Fruit fly (Drosophila melanogaster) whole organism, embryonic: ENCODE results near the gene Exn.

Source experiments
- Atf6 ChIP-seq: fragments of 200-800 bp; sonication (Bioruptor generic); IDR thresholded peaks from 2 replicates; pipeline ENCODE4 v1.3.6; 2022; ENCODE audit warnings: missing biosample characterization, missing genetic modification characterization
- Bdp1 ChIP-seq: fragments of 200-800 bp; sonication (Bioruptor generic); optimal IDR thresholded peaks from 3 replicates; lab custom pipeline; 2016; ENCODE audit warnings: missing biosample characterization, missing genetic modification characterization
- Blimp-1 ChIP-seq: fragments of 200-800 bp; sonication (Bioruptor generic); optimal IDR thresholded peaks from 3 replicates; lab custom pipeline; 2018; ENCODE audit warnings: missing biosample characterization, missing genetic modification characterization, mild to moderate bottlenecking, moderate library complexity, missing genetic modification reagents
- CG10979 ChIP-seq: fragments of 200-800 bp; sonication (Bioruptor generic); optimal IDR thresholded peaks from 2 replicates; lab custom pipeline; 2018; ENCODE audit warnings: missing biosample characterization, mild to moderate bottlenecking, missing genetic modification characterization, moderate library complexity
- CG11085 ChIP-seq: fragments of 200-800 bp; sonication (Bioruptor generic); IDR thresholded peaks from 2 replicates; pipeline ENCODE4 v1.3.6; 2022; ENCODE audit warnings: missing biosample characterization, missing genetic modification characterization
- CG11504 ChIP-seq: fragments of 200-800 bp; sonication (Bioruptor generic); optimal IDR thresholded peaks from 3 replicates; lab custom pipeline; 2019; ENCODE audit warnings: missing biosample characterization, mild to moderate bottlenecking, missing genetic modification characterization, moderate library complexity
- CG12219 ChIP-seq: fragments of 200-800 bp; sonication (Bioruptor generic); optimal IDR thresholded peaks from 3 replicates; lab custom pipeline; 2018; ENCODE audit warnings: missing biosample characterization, mild to moderate bottlenecking, missing genetic modification characterization
- CG12236 ChIP-seq: fragments of 200-800 bp; sonication (Bioruptor generic); optimal IDR thresholded peaks from 2 replicates; lab custom pipeline; 2016; ENCODE audit warnings: missing biosample characterization, missing genetic modification characterization
- CG13287 ChIP-seq: fragments of 200-800 bp; sonication (Bioruptor generic); IDR thresholded peaks from 2 replicates; pipeline ENCODE4 v1.3.6; 2022; ENCODE audit warnings: missing biosample characterization, missing genetic modification characterization; ENCODE audit not compliant: partially characterized antibody
- CG14710 ChIP-seq: fragments of 200-800 bp; sonication (Bioruptor generic); optimal IDR thresholded peaks from 3 replicates; lab custom pipeline; 2019; ENCODE audit warnings: missing biosample characterization, mild to moderate bottlenecking, missing genetic modification characterization, moderate library complexity
- CG16779 ChIP-seq: fragments of 200-800 bp; sonication (Bioruptor generic); IDR thresholded peaks from 2 replicates; pipeline ENCODE4 v1.3.6; 2022; ENCODE audit warnings: missing biosample characterization, missing genetic modification characterization
- CG17361 ChIP-seq: fragments of 200-800 bp; sonication (Bioruptor generic); IDR thresholded peaks from 3 replicates; pipeline ENCODE4 v1.3.6; 2022; ENCODE audit warnings: missing biosample characterization, missing genetic modification characterization
- CG32767 ChIP-seq: fragments of 200-800 bp; sonication (Bioruptor generic); IDR thresholded peaks from 2 replicates; pipeline ENCODE4 v1.3.6; 2022; ENCODE audit warnings: missing biosample characterization, missing genetic modification characterization
- CG34422 ChIP-seq: fragments of 200-800 bp; sonication (Bioruptor generic); IDR thresholded peaks from 3 replicates; pipeline ENCODE4 v1.3.6; 2022; ENCODE audit warnings: missing biosample characterization, missing genetic modification characterization
- CG42726 ChIP-seq: fragments of 200-800 bp; sonication (Bioruptor generic); IDR thresholded peaks from 2 replicates; pipeline ENCODE4 v1.3.6; 2022; ENCODE audit warnings: missing biosample characterization, missing genetic modification characterization; ENCODE audit not compliant: partially characterized antibody
- CG8290 ChIP-seq, 3 experiments: fragments of 200-800 bp; sonication (Bioruptor generic); optimal IDR thresholded peaks; 2 replicates each; lab custom pipeline; 2016 to 2019; ENCODE audit warnings: missing biosample characterization in 3 of 3, missing genetic modification characterization in 3 of 3, mild to moderate bottlenecking in 2 of 3, moderate library complexity in 1 of 3
- CG8359 ChIP-seq: fragments of 200-800 bp; sonication (Bioruptor generic); optimal IDR thresholded peaks from 2 replicates; lab custom pipeline; 2017; ENCODE audit warnings: missing biosample characterization, mild to moderate bottlenecking, missing genetic modification characterization, borderline replicate concordance
- CG9797 ChIP-seq: fragments of 200-800 bp; sonication (Bioruptor generic); optimal IDR thresholded peaks from 3 replicates; lab custom pipeline; 2018; ENCODE audit warnings: missing biosample characterization, mild to moderate bottlenecking, missing genetic modification characterization
- Deaf1 ChIP-seq: fragments of 200-800 bp; optimal IDR thresholded peaks from 3 replicates; lab custom pipeline; 2019; ENCODE audit warnings: missing biosample characterization, mild to moderate bottlenecking, missing genetic modification characterization, moderate library complexity
- Dip2 ChIP-seq: fragments of 200-800 bp; sonication (Bioruptor generic); IDR thresholded peaks from 2 replicates; pipeline ENCODE4 v1.3.6; 2022; ENCODE audit warnings: missing biosample characterization, missing genetic modification characterization
- Hand ChIP-seq: fragments of 200-800 bp; sonication (Bioruptor generic); optimal IDR thresholded peaks from 2 replicates; lab custom pipeline; 2017; ENCODE audit warnings: mild to moderate bottlenecking, missing biosample characterization, missing genetic modification reagents, missing genetic modification characterization
- Med ChIP-seq: fragments of 200-800 bp; sonication (Bioruptor generic); peaks from one replicate; lab custom pipeline; 2016; ENCODE audit warnings: missing biosample characterization, missing genetic modification characterization, mild to moderate bottlenecking, inconsistent platforms, moderate library complexity
- Nf-YA ChIP-seq: fragments of 200-800 bp; sonication (Bioruptor generic); IDR thresholded peaks from 2 replicates; pipeline ENCODE4 v1.3.6; 2022; ENCODE audit warnings: missing biosample characterization, missing genetic modification characterization
- Opbp ChIP-seq: fragments of 200-800 bp; sonication (Bioruptor generic); IDR thresholded peaks from 3 replicates; pipeline ENCODE4 v1.3.6; 2022; ENCODE audit warnings: missing biosample characterization, missing genetic modification characterization; ENCODE audit not compliant: partially characterized antibody
- Sox100B ChIP-seq: fragments of 200-800 bp; sonication (Bioruptor generic); optimal IDR thresholded peaks from 3 replicates; lab custom pipeline; 2018; ENCODE audit warnings: missing biosample characterization, mild to moderate bottlenecking, missing genetic modification characterization
- ase ChIP-seq: fragments of 200-800 bp; sonication (Bioruptor generic); IDR thresholded peaks from 3 replicates; pipeline ENCODE4 v1.3.6; 2022; ENCODE audit warnings: missing biosample characterization, missing genetic modification characterization
- bsh ChIP-seq, 2 experiments: fragments of 200-800 bp; sonication (Bioruptor generic); optimal IDR thresholded peaks; 2 replicates each; lab custom pipeline; 2017 to 2018; ENCODE audit warnings: mild to moderate bottlenecking in 2 of 2, missing biosample characterization in 2 of 2, missing genetic modification characterization in 2 of 2, moderate library complexity in 1 of 2
- chm ChIP-seq: fragments of 200-800 bp; sonication (Bioruptor generic); IDR thresholded peaks from 2 replicates; pipeline ENCODE4 v1.3.6; 2022; ENCODE audit warnings: missing biosample characterization, missing genetic modification characterization
- dmrt11E ChIP-seq: fragments of 200-800 bp; sonication (Bioruptor generic); optimal IDR thresholded peaks from 3 replicates; lab custom pipeline; 2018; ENCODE audit warnings: missing biosample characterization, mild to moderate bottlenecking, missing genetic modification characterization, moderate library complexity
- eve ChIP-seq, 2 experiments: fragments of >200 bp; optimal IDR thresholded peaks; 2 replicates each; lab custom pipeline; 2017; ENCODE audit warnings: missing biosample characterization in 2 of 2, missing genetic modification characterization in 2 of 2
- ewg ChIP-seq: fragments of 200-800 bp; sonication (Bioruptor generic); optimal IDR thresholded peaks from 3 replicates; lab custom pipeline; 2017; ENCODE audit warnings: mild to moderate bottlenecking, missing biosample characterization, missing genetic modification reagents, missing genetic modification characterization
- fd3F ChIP-seq: fragments of 200-800 bp; sonication (Bioruptor generic); optimal IDR thresholded peaks from 2 replicates; lab custom pipeline; 2018; ENCODE audit warnings: missing biosample characterization, mild to moderate bottlenecking, missing genetic modification characterization, moderate library complexity
- hkb ChIP-seq, 2 experiments: fragments of 200-800 bp in 1 of 2; fragments of >200 bp in 1 of 2; sonication (Bioruptor generic) in 1 of 2; IDR thresholded peaks in 1 of 2; optimal IDR thresholded peaks in 1 of 2; 2 replicates each; pipeline versions ENCODE4 v1.3.6 to Lab custom; 2017 to 2022; ENCODE audit warnings: missing biosample characterization in 1 of 2, missing genetic modification characterization in 1 of 2
- knrl ChIP-seq: fragments of 200-800 bp; sonication (Bioruptor generic); IDR thresholded peaks from 3 replicates; pipeline ENCODE4 v1.3.6; 2022; ENCODE audit warnings: missing biosample characterization, missing genetic modification characterization; ENCODE audit not compliant: partially characterized antibody
- lilli ChIP-seq: fragments of 200-800 bp; sonication (Bioruptor generic); optimal IDR thresholded peaks from 3 replicates; lab custom pipeline; 2016; ENCODE audit warnings: missing biosample characterization, missing genetic modification characterization
- lola ChIP-seq, 3 experiments: fragments of >200 bp in 2 of 3; fragments of 200-800 bp in 1 of 3; sonication (Bioruptor generic) in 1 of 3; optimal IDR thresholded peaks; 2 replicates each; lab custom pipeline; 2017 to 2019; ENCODE audit warnings: missing biosample characterization in 3 of 3, missing genetic modification characterization in 3 of 3, mild to moderate bottlenecking in 1 of 3, moderate library complexity in 1 of 3
- lov ChIP-seq, 2 experiments: fragments of 200-800 bp in 1 of 2; fragments of >200 bp in 1 of 2; sonication (Bioruptor generic) in 1 of 2; IDR thresholded peaks in 1 of 2; optimal IDR thresholded peaks in 1 of 2; 2 replicates in 1 of 2; 3 replicates in 1 of 2; pipeline versions ENCODE4 v1.3.6 to Lab custom; 2017 to 2022; ENCODE audit warnings: missing biosample characterization in 1 of 2, missing genetic modification characterization in 1 of 2
- nom ChIP-seq: fragments of 200-800 bp; sonication (Bioruptor generic); optimal IDR thresholded peaks from 2 replicates; lab custom pipeline; 2017; ENCODE audit warnings: missing biosample characterization, missing genetic modification characterization, mild to moderate bottlenecking, moderate library complexity, missing genetic modification reagents
- oc ChIP-seq: fragments of 200-800 bp; sonication (Bioruptor generic); optimal IDR thresholded peaks from 2 replicates; lab custom pipeline; 2018; ENCODE audit warnings: missing biosample characterization, mild to moderate bottlenecking, missing genetic modification characterization, moderate library complexity
- slbo ChIP-seq: fragments of 200-800 bp; sonication (Bioruptor generic); IDR thresholded peaks from 2 replicates; pipeline ENCODE4 v1.3.6; 2022; ENCODE audit warnings: missing biosample characterization, missing genetic modification characterization
- sr ChIP-seq: fragments of 200-800 bp; sonication (Bioruptor generic); IDR thresholded peaks from 3 replicates; pipeline ENCODE4 v1.3.6; 2022; ENCODE audit warnings: missing biosample characterization, missing genetic modification characterization
- stc ChIP-seq: fragments of 200-800 bp; sonication (Bioruptor generic); IDR thresholded peaks from 2 replicates; pipeline ENCODE4 v1.3.6; 2022; ENCODE audit warnings: missing biosample characterization, missing genetic modification characterization
- vvl ChIP-seq: fragments of 200-800 bp; sonication (Bioruptor generic); IDR thresholded peaks from 2 replicates; pipeline ENCODE4 v1.3.6; 2022; ENCODE audit warnings: missing biosample characterization, missing genetic modification characterization
- zen2 ChIP-seq: fragments of 200-800 bp; sonication (Bioruptor generic); IDR thresholded peaks from 3 replicates; pipeline ENCODE4 v1.3.6; 2022; ENCODE audit warnings: missing biosample characterization, missing genetic modification characterization; ENCODE audit not compliant: partially characterized antibody

Gene Exn

DNA sequence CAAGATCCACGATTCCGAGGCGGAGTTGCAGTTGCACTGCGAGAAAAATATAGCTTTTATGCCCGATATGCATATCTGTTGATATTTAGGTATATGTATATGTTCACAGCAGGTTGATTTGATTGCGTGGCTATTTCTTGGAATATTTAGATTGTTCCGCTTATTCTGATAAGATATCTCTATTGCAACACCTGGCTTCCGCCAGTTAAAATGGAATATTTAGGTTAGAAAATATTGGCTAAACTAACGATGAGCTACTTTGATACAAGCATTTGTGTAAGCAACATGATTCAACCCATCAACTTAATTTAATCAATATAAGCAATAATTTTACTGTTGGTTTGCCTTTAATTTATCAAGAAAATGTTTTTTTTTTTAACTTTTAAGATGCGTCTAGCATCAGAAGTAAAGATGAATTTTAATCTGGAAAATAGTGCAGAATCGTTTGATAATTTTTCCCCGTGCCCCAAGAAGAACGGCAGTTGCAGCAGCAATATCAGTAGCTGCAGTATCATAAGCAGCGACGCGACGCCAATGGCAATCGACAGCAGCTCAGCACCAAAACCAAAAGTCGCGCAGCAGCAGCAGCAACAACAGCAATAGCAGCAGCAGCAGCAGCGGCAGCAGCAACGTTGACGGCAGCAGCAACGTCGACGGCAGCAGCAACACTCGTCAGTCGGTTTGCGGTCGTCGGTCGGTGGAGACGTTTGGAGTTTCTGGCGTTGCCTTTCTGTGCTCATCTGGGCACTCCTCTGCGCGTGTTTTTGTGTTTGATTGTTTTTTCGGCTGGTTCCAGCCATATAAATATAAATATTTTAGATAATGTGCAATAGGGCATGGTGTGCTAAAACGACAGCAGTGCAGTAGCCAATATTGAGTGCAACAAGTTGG, 6.1 kb downstream of the Exn start (continued):
- TF ChIP-seq CG14710 (tag; lab: Kevin White, UChicago) (peak; percentile 38), Sox100B (GFP tag; lab: Kevin White, UChicago) (peak; percentile 32), eve (GFP tag; optimal IDR thresholded peaks at IDR 0.05; lab: Kevin White, UChicago) (peak in 1 of 2 experiments; percentile 59), stc (GFP tag; lab: Robert Waterston, UW) (peak; percentile 28; the same call in 1 of the 2 replicates), CG13287 (GFP tag; lab: Robert Waterston, UW) (peak; percentile 39; the same call in 1 of the 2 replicates), Dip2 (no peak), oc (peak; percentile 29), CG12219 (GFP tag; lab: Kevin White, UChicago) (no peak), ase (no peak), lola (GFP tag; optimal IDR thresholded peaks at IDR 0.05; lab: Kevin White, UChicago) (peak in 1 of 3 experiments; percentile 65), slbo (GFP tag; lab: Robert Waterston, UW) (0 out of 2 replicates have a peak, but pooled peaks have one; percentile 4), Nf-YA (GFP tag; lab: Robert Waterston, UW) (0 out of 2 replicates have a peak, but pooled peaks have one; percentile 13), zen2 (GFP tag; lab: Robert Waterston, UW) (0 out of 3 replicates have a peak, but pooled peaks have one; percentile 28), ewg (GFP tag; lab: Kevin White, UChicago) (no peak), knrl (GFP tag; lab: Robert Waterston, UW) (0 out of 3 replicates have a peak, but pooled peaks have one; percentile 14), Blimp-1 (GFP tag; lab: Kevin White, UChicago) (peak; percentile 4), fd3F (no peak), CG10979 (tag; lab: Kevin White, UChicago) (peak; percentile 26), CG16779 (GFP tag; lab: Robert Waterston, UW) (no peak), hkb (optimal IDR thresholded peaks at IDR 0.05; lab: Kevin White, UChicago) (no peak), hkb (GFP tag; IDR thresholded peaks at IDR 0.05; lab: Robert Waterston, UW) (peak; percentile 32; the same call in 1 of the 2 replicates), bsh (GFP tag; optimal IDR thresholded peaks at IDR 0.05; lab: Kevin White, UChicago) (peak in 1 of 2 experiments; percentile 77), CG11085 (GFP tag; lab: Robert Waterston, UW) (no peak), CG34422 (0 out of 3 replicates have a peak, but pooled peaks have one; percentile 8), Deaf1 (tag; lab: Kevin White, UChicago) (peak; percentile 76), dmrt11E (peak; percentile 28), CG17361 (GFP tag; lab: Robert Waterston, UW) (peak; percentile 66; the same call in 1 of the 3 replicates), Hand (GFP tag; lab: Kevin White, UChicago) (no peak), lilli (no peak), Opbp (GFP tag; lab: Robert Waterston, UW) (0 out of 3 replicates have a peak, but pooled peaks have one; percentile 30), CG9797 (GFP tag; lab: Kevin White, UChicago) (no peak), chm (GFP tag; lab: Robert Waterston, UW) (peak; percentile 76; the same call in 1 of the 2 replicates), vvl (GFP tag; lab: Robert Waterston, UW) (peak; percentile 24; the same call in 1 of the 2 replicates), CG8359 (peak; percentile 27), CG12236 (peak; percentile 3), CG8290 (GFP tag; optimal IDR thresholded peaks at IDR 0.05; lab: Kevin White, UChicago) (no peak), CG8290 (tag; optimal IDR thresholded peaks at IDR 0.05; lab: Kevin White, UChicago) (peak in 1 of 2 experiments; percentile 4), Bdp1 (GFP tag; lab: Kevin White, UChicago) (no peak), Med (GFP tag; lab: Kevin White, UChicago) (peak; percentile 89), lov (optimal IDR thresholded peaks at IDR 0.05; lab: Kevin White, UChicago) (no peak), lov (GFP tag; IDR thresholded peaks at IDR 0.05; lab: Robert Waterston, UW) (0 out of 3 replicates have a peak, but pooled peaks have one; percentile 52), Atf6 (GFP tag; lab: Robert Waterston, UW) (peak; percentile 31; the same call in 1 of the 2 replicates), CG32767 (no peak), nom (GFP tag; lab: Kevin White, UChicago) (peak; percentile 48), CG42726 (GFP tag; lab: Robert Waterston, UW) (0 out of 2 replicates have a peak, but pooled peaks have one; percentile 14), CG11504 (tag; lab: Kevin White, UChicago) (peak; percentile 8), sr (GFP tag; lab: Robert Waterston, UW) (0 out of 3 replicates have a peak, but pooled peaks have one; percentile 42)
